Fruit fly (Drosophila melanogaster) whole organism, pupa: ENCODE data around the gene laf.
A peak's percentile ranks its signal among the peaks of the same experiment; 100 is the strongest.

Source experiments
- CG10348 ChIP-seq: fragments of 200-800 bp; sonication (Bioruptor generic); IDR thresholded peaks from 2 replicates; pipeline ENCODE4 v1.3.6; 2022; ENCODE audit warnings: missing biosample characterization, missing genetic modification characterization
- CG12605 ChIP-seq: fragments of 200-800 bp; sonication (Bioruptor generic); IDR thresholded peaks from 2 replicates; pipeline ENCODE4 v1.3.6; 2022; ENCODE audit warnings: missing biosample characterization, missing genetic modification characterization
- CG13204 ChIP-seq: fragments of 200-800 bp; sonication (Bioruptor generic); optimal IDR thresholded peaks from 2 replicates; lab custom pipeline; 2018; ENCODE audit warnings: missing biosample characterization, mild to moderate bottlenecking, missing genetic modification characterization, moderate library complexity
- CG14655 ChIP-seq: fragments of 200-800 bp; sonication (Bioruptor generic); optimal IDR thresholded peaks from 3 replicates; lab custom pipeline; 2017; ENCODE audit warnings: mild to moderate bottlenecking, missing biosample characterization, missing genetic modification reagents, missing genetic modification characterization
- CG15710 ChIP-seq: fragments of 200-800 bp; sonication (Bioruptor generic); optimal IDR thresholded peaks from 2 replicates; lab custom pipeline; 2018; ENCODE audit warnings: missing biosample characterization, mild to moderate bottlenecking, missing genetic modification characterization, moderate library complexity
- CG17806 ChIP-seq: fragments of 200-800 bp; sonication (Bioruptor generic); optimal IDR thresholded peaks from 2 replicates; lab custom pipeline; 2018; ENCODE audit warnings: missing biosample characterization, mild to moderate bottlenecking, missing genetic modification characterization, moderate library complexity
- CG32121 ChIP-seq: fragments of 200-800 bp; sonication (Bioruptor generic); IDR thresholded peaks from 2 replicates; pipeline ENCODE4 v1.3.6; 2022; ENCODE audit warnings: missing biosample characterization, missing genetic modification characterization
- CG34367 ChIP-seq: fragments of 200-800 bp; sonication (Bioruptor generic); optimal IDR thresholded peaks from 2 replicates; lab custom pipeline; 2018; ENCODE audit warnings: missing biosample characterization, mild to moderate bottlenecking, missing genetic modification characterization
- CG4496 ChIP-seq: fragments of 200-800 bp; sonication (Bioruptor generic); IDR thresholded peaks from 3 replicates; pipeline ENCODE4 v1.3.6; 2022; ENCODE audit warnings: missing biosample characterization, missing genetic modification characterization
- CG8159 ChIP-seq: fragments of 200-800 bp; sonication (Bioruptor generic); optimal IDR thresholded peaks from 3 replicates; lab custom pipeline; 2018; ENCODE audit warnings: missing biosample characterization, mild to moderate bottlenecking, missing genetic modification characterization, moderate library complexity
- CG8301 ChIP-seq: fragments of 200-800 bp; sonication (Bioruptor generic); optimal IDR thresholded peaks from 2 replicates; lab custom pipeline; 2018; ENCODE audit warnings: missing biosample characterization, mild to moderate bottlenecking, missing genetic modification characterization
- CG9948 ChIP-seq: fragments of 200-800 bp; sonication (Bioruptor generic); optimal IDR thresholded peaks from 2 replicates; lab custom pipeline; 2018; ENCODE audit warnings: missing biosample characterization, mild to moderate bottlenecking, missing genetic modification characterization, moderate library complexity
- D1 ChIP-seq: fragments of 200-800 bp; sonication (Bioruptor generic); optimal IDR thresholded peaks from 2 replicates; lab custom pipeline; 2018; ENCODE audit warnings: missing biosample characterization, mild to moderate bottlenecking, missing genetic modification characterization, moderate library complexity
- EcR ChIP-seq: fragments of 200-800 bp; sonication (Bioruptor generic); optimal IDR thresholded peaks from 3 replicates; lab custom pipeline; 2019; ENCODE audit warnings: missing biosample characterization, missing genetic modification characterization, mild to moderate bottlenecking, moderate library complexity, missing genetic modification reagents
- Ets98B ChIP-seq: fragments of 200-800 bp; sonication (Bioruptor generic); IDR thresholded peaks from 2 replicates; pipeline ENCODE4 v1.3.6; 2022; ENCODE audit warnings: missing biosample characterization, missing genetic modification characterization
- Pif1A ChIP-seq: fragments of 200-800 bp; sonication (Bioruptor generic); optimal IDR thresholded peaks from 3 replicates; lab custom pipeline; 2016; ENCODE audit warnings: missing biosample characterization, missing genetic modification characterization
- Pif1B ChIP-seq: fragments of 200-800 bp; sonication (Bioruptor generic); optimal IDR thresholded peaks from 3 replicates; lab custom pipeline; 2016; ENCODE audit warnings: missing biosample characterization, missing genetic modification characterization
- Snoo ChIP-seq: fragments of 200-800 bp; sonication (Bioruptor generic); optimal IDR thresholded peaks from 3 replicates; lab custom pipeline; 2017; ENCODE audit warnings: missing biosample characterization, mild to moderate bottlenecking, missing genetic modification characterization, inconsistent platforms
- fd96Ca ChIP-seq: fragments of 200-800 bp; sonication (Bioruptor generic); IDR thresholded peaks from 3 replicates; pipeline ENCODE4 v1.3.6; 2022; ENCODE audit warnings: missing biosample characterization, missing genetic modification characterization
- gl ChIP-seq: fragments of 200-800 bp; sonication (Bioruptor generic); optimal IDR thresholded peaks from 2 replicates; lab custom pipeline; 2018; ENCODE audit warnings: missing biosample characterization, mild to moderate bottlenecking, missing genetic modification characterization
- rn ChIP-seq: fragments of 200-800 bp; sonication (Bioruptor generic); IDR thresholded peaks from 2 replicates; pipeline ENCODE4 v1.3.6; 2022; ENCODE audit warnings: missing biosample characterization, missing genetic modification characterization

The laf gene

DNA sequence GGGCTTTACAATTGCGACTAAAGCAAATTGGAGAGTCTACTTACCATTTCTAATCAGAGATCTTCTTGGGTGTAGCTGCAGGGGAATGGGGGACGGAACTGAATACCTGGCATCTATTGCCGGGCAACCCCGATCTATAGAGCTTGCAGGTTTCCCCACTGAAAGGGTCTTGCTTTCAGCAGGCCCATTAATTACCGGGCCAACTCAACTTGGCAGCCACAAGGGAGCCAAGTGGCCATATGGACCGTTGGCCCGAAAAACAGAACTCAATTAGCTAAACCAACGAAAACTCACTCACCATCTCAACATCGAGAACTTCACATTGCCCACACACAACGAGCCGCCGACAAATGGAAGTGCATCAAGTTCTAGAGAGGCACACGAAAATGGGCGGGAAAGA lies at the start of gene laf:
laf (minus strand) TSS at position 101 of the 400 bp plus-strand sequence.
- TF ChIP-seq rn (GFP tag; lab: Robert Waterston, UW) (no peak), CG8301 (tag; lab: Kevin White, UChicago) (no peak), CG4496 (GFP tag; lab: Robert Waterston, UW) (no peak), gl (tag; lab: Kevin White, UChicago) (no peak), fd96Ca (GFP tag; lab: Robert Waterston, UW) (no peak), CG10348 (GFP tag; lab: Robert Waterston, UW) (no peak), D1 (no peak), Pif1A (GFP tag; lab: Kevin White, UChicago) (no peak), CG15710 (tag; lab: Kevin White, UChicago) (no peak), CG9948 (no peak)

DNA sequence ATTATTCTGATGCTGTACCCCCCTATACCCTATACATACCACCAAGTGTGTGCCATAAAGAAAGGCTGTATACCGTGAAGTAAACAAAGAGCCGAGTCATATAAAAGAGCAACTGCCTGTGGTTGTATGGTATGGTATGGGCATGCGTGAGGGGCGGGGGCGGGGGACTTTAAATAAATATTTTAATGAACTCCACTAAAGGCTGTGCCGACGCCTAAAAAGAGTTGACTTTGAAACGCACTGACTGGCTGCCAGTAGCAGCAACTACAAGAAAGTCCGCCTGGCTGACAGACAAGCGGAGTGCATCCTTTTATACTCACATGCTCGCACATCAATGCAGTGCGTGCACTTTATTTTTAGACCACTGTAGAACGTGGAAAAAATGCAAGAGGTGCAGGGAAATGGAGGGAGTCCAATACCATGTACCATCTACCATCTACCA lies 36.1 kb upstream of the laf start:
- no peak for TF ChIP-seq CG10348 (GFP tag; lab: Robert Waterston, UW)
- peak; percentile 6 for TF ChIP-seq CG8159 (tag; lab: Kevin White, UChicago)
- no peak for TF ChIP-seq CG8301 (tag; lab: Kevin White, UChicago)
- TF ChIP-seq CG12605 (GFP tag; lab: Robert Waterston, UW), result no peak
- TF ChIP-seq fd96Ca (GFP tag; lab: Robert Waterston, UW), result no peak
- no peak for TF ChIP-seq CG32121
- TF ChIP-seq CG15710 (tag; lab: Kevin White, UChicago), result no peak
- no peak for TF ChIP-seq Pif1A (GFP tag; lab: Kevin White, UChicago)
- TF ChIP-seq Pif1B, result no peak
- TF ChIP-seq CG14655 (GFP tag; lab: Kevin White, UChicago), result peak; percentile 25
- TF ChIP-seq D1, result no peak
- TF ChIP-seq CG17806 (tag; lab: Kevin White, UChicago), result no peak
- TF ChIP-seq Snoo (tag; lab: Kevin White, UChicago), result no peak
- TF ChIP-seq CG34367 (tag; lab: Kevin White, UChicago), result no peak
- peak; percentile 87 for TF ChIP-seq EcR (GFP tag; lab: Kevin White, UChicago)
- no peak for TF ChIP-seq CG4496 (GFP tag; lab: Robert Waterston, UW)
- TF ChIP-seq CG9948, result no peak
- no peak for TF ChIP-seq Ets98B (GFP tag; lab: Robert Waterston, UW)
- TF ChIP-seq gl (tag; lab: Kevin White, UChicago), result no peak
- peak; percentile 32 for TF ChIP-seq CG13204 (GFP tag; lab: Kevin White, UChicago)
- TF ChIP-seq rn (GFP tag; lab: Robert Waterston, UW), result no peak

DNA sequence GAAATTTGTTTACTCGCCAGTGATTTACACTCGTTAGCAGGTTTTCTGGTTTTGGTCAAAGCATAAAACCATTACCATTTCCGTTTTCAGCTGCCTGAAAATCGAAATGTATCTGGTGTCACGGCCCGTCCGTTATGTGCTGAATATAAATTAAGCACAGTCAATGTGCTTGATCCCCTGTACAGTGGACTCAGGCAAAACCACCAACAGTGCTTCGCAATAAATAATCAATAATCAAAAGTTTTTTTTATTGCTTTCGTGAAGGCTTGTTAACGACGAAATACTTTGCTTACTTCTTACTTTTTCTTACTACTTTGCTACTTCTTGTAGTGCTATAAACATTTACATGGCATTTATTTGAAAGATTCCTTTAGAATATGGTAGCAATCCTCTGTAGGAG lies 34.8 kb upstream of the laf start:
- no peak for TF ChIP-seq CG34367 (tag; lab: Kevin White, UChicago)
- TF ChIP-seq CG8301 (tag; lab: Kevin White, UChicago), result no peak
- TF ChIP-seq CG4496 (GFP tag; lab: Robert Waterston, UW), result no peak
- TF ChIP-seq CG17806 (tag; lab: Kevin White, UChicago), result peak; percentile 3

DNA sequence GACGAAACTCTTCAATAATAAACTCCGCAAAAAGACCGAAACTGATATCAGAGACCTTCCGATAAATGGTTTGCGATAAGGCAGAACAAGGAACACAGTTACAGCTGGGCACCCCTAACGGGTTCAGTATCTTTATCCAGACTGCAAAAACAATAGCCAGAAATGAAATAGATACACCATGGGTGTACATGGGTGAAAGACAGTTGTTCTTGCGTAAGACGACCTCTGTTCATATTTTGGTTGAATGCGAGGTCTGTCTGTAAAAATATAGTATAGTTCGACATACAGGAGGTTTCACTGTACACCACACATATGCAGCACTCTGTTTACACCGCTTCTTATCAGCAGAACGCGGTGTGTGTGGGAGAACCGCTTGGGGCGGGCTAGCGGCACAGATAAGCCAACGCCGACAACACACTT lies 33.8 kb upstream of the laf start:
- TF ChIP-seq CG34367 (tag; lab: Kevin White, UChicago) (peak; percentile 62), D1 (no peak), CG13204 (GFP tag; lab: Kevin White, UChicago) (peak; percentile 36), CG9948 (peak; percentile 34), fd96Ca (GFP tag; lab: Robert Waterston, UW) (peak; percentile 74; the same call in 2 of the 3 replicates), CG15710 (tag; lab: Kevin White, UChicago) (peak; percentile 67), CG17806 (tag; lab: Kevin White, UChicago) (peak; percentile 58), CG4496 (GFP tag; lab: Robert Waterston, UW) (peak; percentile 84), Pif1B (peak; percentile 66), Pif1A (GFP tag; lab: Kevin White, UChicago) (peak; percentile 66), Snoo (tag; lab: Kevin White, UChicago) (peak; percentile 62), CG10348 (GFP tag; lab: Robert Waterston, UW) (no peak), CG8301 (tag; lab: Kevin White, UChicago) (peak; percentile 52), CG32121 (peak; percentile 52; the same call in 1 of the 2 replicates), CG8159 (tag; lab: Kevin White, UChicago) (peak; percentile 58), CG14655 (GFP tag; lab: Kevin White, UChicago) (no peak), gl (tag; lab: Kevin White, UChicago) (peak; percentile 29), rn (GFP tag; lab: Robert Waterston, UW) (no peak), EcR (GFP tag; lab: Kevin White, UChicago) (peak; percentile 14), CG12605 (GFP tag; lab: Robert Waterston, UW) (no peak), Ets98B (GFP tag; lab: Robert Waterston, UW) (peak; percentile 59)
- TF ChIP-seq, all 21 proteins: peak for 16

DNA sequence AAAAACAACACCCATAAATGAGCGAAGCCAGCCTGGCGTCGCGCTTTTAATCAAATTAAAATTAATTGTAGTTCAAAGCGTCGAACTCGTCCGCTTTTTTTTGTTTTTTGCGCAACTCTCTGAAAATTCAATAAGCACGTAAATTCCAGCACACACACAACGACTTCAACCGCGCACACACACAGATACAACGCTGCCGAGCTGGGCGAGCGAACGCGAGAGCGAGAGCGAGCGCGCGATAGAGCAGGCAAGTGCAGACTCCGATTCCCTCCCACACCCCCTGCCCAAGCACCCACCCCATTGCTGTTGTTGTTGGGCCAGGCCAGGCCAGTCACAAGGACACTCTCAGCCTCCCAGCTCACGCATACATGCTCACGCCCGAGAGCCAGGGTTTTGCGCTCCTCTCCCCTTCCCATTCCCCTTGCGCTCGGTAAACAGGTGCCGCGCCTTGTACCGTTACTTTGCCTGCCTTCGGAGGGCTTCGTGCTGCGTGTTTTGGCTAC lies 32.6 kb upstream of the laf start:
- TF ChIP-seq CG14655 (GFP tag; lab: Kevin White, UChicago) (no peak), Pif1A (GFP tag; lab: Kevin White, UChicago) (no peak), EcR (GFP tag; lab: Kevin White, UChicago) (peak; percentile 74), fd96Ca (GFP tag; lab: Robert Waterston, UW) (peak; percentile 60; the same call in 2 of the 3 replicates), Ets98B (GFP tag; lab: Robert Waterston, UW) (peak; percentile 48; the same call in 1 of the 2 replicates), CG13204 (GFP tag; lab: Kevin White, UChicago) (peak; percentile 94), CG8301 (tag; lab: Kevin White, UChicago) (no peak), CG15710 (tag; lab: Kevin White, UChicago) (no peak), gl (tag; lab: Kevin White, UChicago) (peak; percentile 31), CG4496 (GFP tag; lab: Robert Waterston, UW) (peak; percentile 76), CG34367 (tag; lab: Kevin White, UChicago) (no peak)
